Fruit fly (Drosophila melanogaster) whole organism, embryonic: ENCODE measurements around the gene CG14135.

Source experiments
- Asciz ChIP-seq: fragments of 200-800 bp; sonication (Bioruptor generic); optimal IDR thresholded peaks from 2 replicates; lab custom pipeline; 2017; ENCODE audit warnings: missing biosample characterization, mild to moderate bottlenecking, missing genetic modification characterization, missing genetic modification reagents
- CG10565 ChIP-seq: fragments of 200-800 bp; sonication (Bioruptor generic); optimal IDR thresholded peaks from 3 replicates; lab custom pipeline; 2016; ENCODE audit warnings: missing biosample characterization, mild to moderate bottlenecking, missing genetic modification characterization
- CG12104 ChIP-seq: fragments of 200-800 bp; sonication (Bioruptor generic); optimal IDR thresholded peaks from 3 replicates; lab custom pipeline; 2016; ENCODE audit warnings: missing biosample characterization, missing genetic modification characterization
- CG12155 ChIP-seq: fragments of 200-800 bp; sonication (Bioruptor generic); optimal IDR thresholded peaks from 3 replicates; lab custom pipeline; 2016; ENCODE audit warnings: missing biosample characterization, missing genetic modification characterization
- CG12744 ChIP-seq: fragments of 200-800 bp; sonication (Bioruptor generic); optimal IDR thresholded peaks from 2 replicates; lab custom pipeline; 2016; ENCODE audit warnings: missing biosample characterization, missing genetic modification characterization
- CG13287 ChIP-seq: fragments of 200-800 bp; sonication (Bioruptor generic); IDR thresholded peaks from 2 replicates; pipeline ENCODE4 v1.3.6; 2022; ENCODE audit warnings: missing biosample characterization, missing genetic modification characterization; ENCODE audit not compliant: partially characterized antibody
- CG15073 ChIP-seq: fragments of 200-800 bp; sonication (Bioruptor generic); optimal IDR thresholded peaks from 2 replicates; lab custom pipeline; 2016; ENCODE audit warnings: missing biosample characterization, missing genetic modification characterization
- CG17612 ChIP-seq: fragments of 200-800 bp; sonication (Bioruptor generic); IDR thresholded peaks from 2 replicates; pipeline ENCODE4 v1.3.6; 2022; ENCODE audit warnings: missing biosample characterization, missing genetic modification characterization
- CG1832 ChIP-seq: fragments of 200-800 bp; sonication (Bioruptor generic); optimal IDR thresholded peaks from 2 replicates; lab custom pipeline; 2017; ENCODE audit warnings: missing biosample characterization, mild to moderate bottlenecking, missing genetic modification characterization, inconsistent platforms
- CG18476 ChIP-seq: fragments of 200-800 bp; sonication (Bioruptor generic); optimal IDR thresholded peaks from 2 replicates; lab custom pipeline; 2016; ENCODE audit warnings: missing biosample characterization, mild to moderate bottlenecking, missing genetic modification characterization
- CG2116 ChIP-seq: fragments of 200-800 bp; sonication (Bioruptor generic); optimal IDR thresholded peaks from 3 replicates; lab custom pipeline; 2018; ENCODE audit warnings: missing biosample characterization, mild to moderate bottlenecking, missing genetic modification characterization
- CG2120 ChIP-seq: fragments of 200-800 bp; sonication (Bioruptor generic); optimal IDR thresholded peaks from 3 replicates; lab custom pipeline; 2016; ENCODE audit warnings: missing biosample characterization, missing genetic modification characterization
- CG2202 ChIP-seq: fragments of 200-800 bp; sonication (Bioruptor generic); optimal IDR thresholded peaks from 2 replicates; lab custom pipeline; 2018; ENCODE audit warnings: missing biosample characterization, mild to moderate bottlenecking, missing genetic modification characterization
- CG33213 ChIP-seq: fragments of 200-800 bp; sonication (Bioruptor generic); optimal IDR thresholded peaks from 3 replicates; lab custom pipeline; 2016; ENCODE audit warnings: missing biosample characterization, missing genetic modification characterization
- CG3726 ChIP-seq: fragments of 200-800 bp; sonication (Bioruptor generic); IDR thresholded peaks from 3 replicates; pipeline ENCODE4, ENCODE4 v1.3.6; 2022; ENCODE audit warnings: missing biosample characterization, missing genetic modification characterization
- CG4854 ChIP-seq: fragments of 200-800 bp; sonication (Bioruptor generic); optimal IDR thresholded peaks from 2 replicates; lab custom pipeline; 2016; ENCODE audit warnings: missing biosample characterization, missing genetic modification characterization, inconsistent platforms
- CG6683 ChIP-seq: fragments of 200-800 bp; sonication (Bioruptor generic); optimal IDR thresholded peaks from 2 replicates; lab custom pipeline; 2017; ENCODE audit warnings: missing biosample characterization, mild to moderate bottlenecking, missing genetic modification characterization, missing genetic modification reagents
- CG7372 ChIP-seq: fragments of 200-800 bp; sonication (Bioruptor generic); IDR thresholded peaks from 2 replicates; pipeline ENCODE4 v1.3.6; 2022; ENCODE audit warnings: missing biosample characterization, missing genetic modification characterization
- CG7745 ChIP-seq: fragments of 200-800 bp; sonication (Bioruptor generic); optimal IDR thresholded peaks from 2 replicates; lab custom pipeline; 2018; ENCODE audit warnings: missing biosample characterization, mild to moderate bottlenecking, missing genetic modification characterization, moderate library complexity
- CG8359 ChIP-seq: fragments of 200-800 bp; sonication (Bioruptor generic); optimal IDR thresholded peaks from 2 replicates; lab custom pipeline; 2017; ENCODE audit warnings: missing biosample characterization, mild to moderate bottlenecking, missing genetic modification characterization, borderline replicate concordance
- CG8924 ChIP-seq: fragments of 200-800 bp; optimal IDR thresholded peaks from 3 replicates; lab custom pipeline; 2019; ENCODE audit warnings: missing biosample characterization, mild to moderate bottlenecking, missing genetic modification characterization, moderate library complexity
- Chrac-16 ChIP-seq: fragments of 200-800 bp; sonication (Bioruptor generic); optimal IDR thresholded peaks from 3 replicates; lab custom pipeline; 2016; ENCODE audit warnings: missing biosample characterization, missing genetic modification characterization
- Dref ChIP-seq: fragments of 200-800 bp; sonication (Bioruptor generic); IDR thresholded peaks from 2 replicates; pipeline ENCODE4 v1.3.6; 2022; ENCODE audit warnings: missing biosample characterization, missing genetic modification characterization
- Drgx ChIP-seq: fragments of 200-800 bp; sonication (Bioruptor generic); IDR thresholded peaks from 2 replicates; pipeline ENCODE4 v1.3.6; 2022; ENCODE audit warnings: missing biosample characterization, missing genetic modification characterization
- Myb ChIP-seq: fragments of 200-800 bp; sonication (Bioruptor generic); optimal IDR thresholded peaks from 2 replicates; lab custom pipeline; 2016; ENCODE audit warnings: missing biosample characterization, missing genetic modification characterization
- NC2α ChIP-seq: fragments of 200-800 bp; sonication (Bioruptor generic); optimal IDR thresholded peaks from 2 replicates; lab custom pipeline; 2016; ENCODE audit warnings: missing biosample characterization, missing genetic modification characterization
- Six4 ChIP-seq: fragments of 200-800 bp; sonication (Bioruptor generic); optimal IDR thresholded peaks from 2 replicates; lab custom pipeline; 2016; ENCODE audit warnings: missing biosample characterization, missing genetic modification characterization
- amos ChIP-seq: fragments of 200-800 bp; sonication (Bioruptor generic); IDR thresholded peaks from 2 replicates; pipeline ENCODE4 v1.3.6; 2022; ENCODE audit warnings: missing biosample characterization, missing genetic modification characterization; ENCODE audit not compliant: partially characterized antibody
- cato ChIP-seq: fragments of 200-800 bp; sonication (Bioruptor generic); optimal IDR thresholded peaks from 2 replicates; lab custom pipeline; 2016; ENCODE audit warnings: missing biosample characterization, missing genetic modification characterization, borderline replicate concordance
- caup ChIP-seq: fragments of 200-800 bp; sonication (Bioruptor generic); optimal IDR thresholded peaks from 3 replicates; lab custom pipeline; 2017; ENCODE audit warnings: missing biosample characterization, mild to moderate bottlenecking, missing genetic modification characterization, moderate library complexity; ENCODE audit not compliant: severe bottlenecking
- gce ChIP-seq: fragments of 200-800 bp; sonication (Bioruptor generic); IDR thresholded peaks from 3 replicates; pipeline ENCODE4 v1.3.6; 2022; ENCODE audit warnings: missing biosample characterization, missing genetic modification characterization
- gsb ChIP-seq: fragments of 200-800 bp; sonication (Bioruptor generic); IDR thresholded peaks from 2 replicates; pipeline ENCODE4 v1.3.6; 2022; ENCODE audit warnings: missing biosample characterization, missing genetic modification characterization
- ken ChIP-seq: fragments of 200-800 bp; sonication (Bioruptor generic); IDR thresholded peaks from 3 replicates; pipeline ENCODE4 v1.3.6; 2022; ENCODE audit warnings: missing biosample characterization, missing genetic modification characterization
- lbe ChIP-seq: fragments of 200-800 bp; sonication (Bioruptor generic); optimal IDR thresholded peaks from 2 replicates; lab custom pipeline; 2016; ENCODE audit warnings: missing biosample characterization, mild to moderate bottlenecking, missing genetic modification characterization
- lmd ChIP-seq: fragments of 200-800 bp; sonication (Bioruptor generic); IDR thresholded peaks from 2 replicates; pipeline ENCODE4 v1.3.6; 2022; ENCODE audit warnings: missing biosample characterization, missing genetic modification characterization
- oc ChIP-seq: fragments of 200-800 bp; sonication (Bioruptor generic); optimal IDR thresholded peaks from 2 replicates; lab custom pipeline; 2018; ENCODE audit warnings: missing biosample characterization, mild to moderate bottlenecking, missing genetic modification characterization, moderate library complexity
- pita ChIP-seq: fragments of 200-800 bp; sonication (Bioruptor generic); optimal IDR thresholded peaks from 2 replicates; lab custom pipeline; 2017; ENCODE audit warnings: missing biosample characterization, mild to moderate bottlenecking, missing genetic modification characterization
- rib ChIP-seq: fragments of 200-800 bp; sonication (Bioruptor generic); IDR thresholded peaks from 2 replicates; pipeline ENCODE4 v1.3.6; 2022; ENCODE audit warnings: missing biosample characterization, missing genetic modification characterization
- sens ChIP-seq: fragments of 200-800 bp; sonication (Bioruptor generic); peaks from one replicate; lab custom pipeline; 2016; ENCODE audit warnings: missing biosample characterization, missing genetic modification characterization
- seq ChIP-seq: fragments of 200-800 bp; sonication (Bioruptor generic); IDR thresholded peaks from 2 replicates; pipeline ENCODE4 v1.3.6; 2022; ENCODE audit warnings: missing biosample characterization, missing genetic modification characterization
- so ChIP-seq: fragments of 200-800 bp; sonication (Bioruptor generic); IDR thresholded peaks from 3 replicates; pipeline ENCODE4 v1.3.6; 2022; ENCODE audit warnings: missing biosample characterization, missing genetic modification characterization
- tna ChIP-seq: fragments of 200-800 bp; sonication (Bioruptor generic); IDR thresholded peaks from 2 replicates; pipeline ENCODE4 v1.3.6; 2022; ENCODE audit warnings: missing biosample characterization, missing genetic modification characterization; ENCODE audit not compliant: partially characterized antibody
- ttk ChIP-seq: fragments of 200-800 bp; sonication (Bioruptor generic); IDR thresholded peaks from 2 replicates; pipeline ENCODE4 v2.1.2; 2022; ENCODE audit warnings: missing biosample characterization, missing genetic modification characterization
- unc-4 ChIP-seq: fragments of 200-800 bp; sonication (Bioruptor generic); IDR thresholded peaks from 2 replicates; pipeline ENCODE4 v1.3.6; 2022; ENCODE audit warnings: missing biosample characterization, missing genetic modification characterization; ENCODE audit not compliant: partially characterized antibody
- vnd ChIP-seq: fragments of 200-800 bp; sonication (Bioruptor generic); IDR thresholded peaks from 3 replicates; pipeline ENCODE4 v1.3.6; 2022; ENCODE audit warnings: missing biosample characterization, missing genetic modification characterization; ENCODE audit not compliant: partially characterized antibody
- vvl ChIP-seq: fragments of 200-800 bp; sonication (Bioruptor generic); IDR thresholded peaks from 2 replicates; pipeline ENCODE4 v1.3.6; 2022; ENCODE audit warnings: missing biosample characterization, missing genetic modification characterization
- yki ChIP-seq: fragments of >200 bp; optimal IDR thresholded peaks from 3 replicates; lab custom pipeline; 2018

The CG14135 gene

DNA sequence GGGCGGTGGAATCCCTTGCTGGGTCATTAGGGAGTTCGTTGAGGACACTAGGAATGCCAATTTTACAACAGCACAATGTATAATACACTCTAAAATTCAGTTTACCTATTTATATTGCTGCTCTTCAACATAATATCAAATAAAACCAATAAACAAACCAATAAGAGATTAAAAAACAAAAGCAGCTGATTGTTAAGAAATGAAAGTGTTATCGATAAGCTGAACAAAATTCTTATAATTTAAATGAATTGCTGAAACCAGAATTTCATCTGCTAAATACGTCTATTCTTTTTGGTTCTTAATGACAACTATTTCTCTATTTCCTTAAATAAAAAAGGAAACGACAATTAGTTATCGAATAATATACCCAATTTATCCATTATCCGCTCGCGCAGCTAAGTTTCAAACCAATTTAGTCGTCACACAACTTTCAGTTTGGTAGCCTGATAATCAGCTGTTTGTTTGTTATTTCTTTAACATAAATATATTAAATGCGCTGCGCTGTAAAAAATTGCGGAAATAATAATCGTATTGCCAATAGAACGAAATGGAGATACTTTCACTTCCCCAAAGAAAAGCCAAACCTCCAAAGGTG lies at the start of gene CG14135, which contains the start of gene Pldn (continued):
- TF ChIP-seq Asciz (GFP tag; lab: Kevin White, UChicago): no peak
- peak; percentile 61 for TF ChIP-seq CG13287 (GFP tag; lab: Robert Waterston, UW)
- no peak for TF ChIP-seq Six4 (GFP tag; lab: Kevin White, UChicago)
- TF ChIP-seq Dref (GFP tag; lab: Robert Waterston, UW): peak; percentile 75

DNA sequence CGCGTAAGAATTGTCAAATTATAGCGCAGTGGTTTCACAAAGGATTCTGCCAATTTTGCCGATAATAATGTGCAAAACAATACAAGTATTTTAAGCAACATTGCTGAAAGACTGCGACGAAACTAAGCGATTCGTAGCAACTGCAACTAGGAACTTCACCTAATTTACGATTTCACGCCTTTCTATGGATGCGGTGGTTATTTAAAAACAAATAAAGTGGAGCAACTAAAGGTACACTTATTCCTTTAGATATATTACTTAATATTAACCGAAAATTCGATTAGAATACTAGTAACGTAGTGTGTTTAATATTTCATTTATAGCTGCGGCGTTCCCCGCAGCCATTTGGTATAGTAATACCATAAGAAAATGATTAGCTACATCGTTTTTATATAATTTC lies 45.4 kb upstream of the CG14135 start, which contains the start of gene CG6071:
Gene CG6071, minus strand, starts transcription at position 101 of the 400 bp plus-strand sequence.
- no peak for TF ChIP-seq seq (GFP tag; lab: Robert Waterston, UW)
- no peak for TF ChIP-seq tna
- TF ChIP-seq CG12744 (GFP tag; lab: Kevin White, UChicago): no peak
- no peak for TF ChIP-seq CG8924
- TF ChIP-seq lmd (GFP tag; lab: Robert Waterston, UW): no peak
- TF ChIP-seq oc (tag; lab: Kevin White, UChicago): no peak
- TF ChIP-seq CG8359 (GFP tag; lab: Kevin White, UChicago): no peak

DNA sequence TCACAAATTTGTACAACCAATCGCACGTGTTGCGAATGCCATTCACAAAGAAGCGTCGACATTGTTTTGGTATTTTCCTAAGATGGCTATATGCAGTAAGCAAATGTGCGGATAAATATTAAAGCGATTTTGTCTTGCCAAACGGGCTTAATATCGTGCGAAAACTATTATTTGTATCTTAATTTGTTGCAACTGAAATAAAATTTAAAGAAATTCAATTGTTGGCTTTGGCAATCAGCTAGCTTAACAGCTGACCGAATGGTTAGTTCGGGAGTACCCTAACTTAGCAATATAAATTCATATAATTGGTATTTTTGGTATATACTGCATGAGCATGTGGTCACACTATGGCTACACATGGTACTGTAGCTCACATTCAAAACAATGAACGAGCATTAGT lies 43.0 kb upstream of the CG14135 start, which contains the start of the genes RIOK1 and Polr3H:
Gene RIOK1, minus strand, starts transcription at position 65 of the 400 bp plus-strand sequence.
Gene Polr3H, plus strand, starts transcription at position 347 of the 400 bp plus-strand sequence.
- TF ChIP-seq CG3726 (no peak), lbe (GFP tag; lab: Kevin White, UChicago) (no peak), CG12155 (GFP tag; lab: Kevin White, UChicago) (peak; percentile 68), CG1832 (GFP tag; lab: Kevin White, UChicago) (no peak), yki (lab: Kevin White, UChicago) (no peak), CG4854 (GFP tag; lab: Kevin White, UChicago) (peak; percentile 47), CG2120 (GFP tag; lab: Kevin White, UChicago) (peak; percentile 89), so (no peak), CG7372 (GFP tag; lab: Robert Waterston, UW) (peak; percentile 54; the same call in 1 of the 2 replicates), CG18476 (GFP tag; lab: Kevin White, UChicago) (peak; percentile 72), unc-4 (no peak; the same call in 1 of the 2 replicates), CG2202 (tag; lab: Kevin White, UChicago) (peak; percentile 14), cato (GFP tag; lab: Kevin White, UChicago) (peak; percentile 41), sens (peak; percentile 97), rib (GFP tag; lab: Robert Waterston, UW) (0 out of 2 replicates have a peak, but pooled peaks have one; percentile 40), CG10565 (GFP tag; lab: Kevin White, UChicago) (peak; percentile 6), pita (no peak), ttk (GFP tag; lab: Robert Waterston, UW) (peak; percentile 31; the same call in 1 of the 2 replicates), gsb (GFP tag; lab: Robert Waterston, UW) (no peak), ken (GFP tag; lab: Robert Waterston, UW) (peak; percentile 43; the same call in 1 of the 3 replicates), CG7745 (tag; lab: Kevin White, UChicago) (no peak), vnd (GFP tag; lab: Robert Waterston, UW) (no peak), amos (GFP tag; lab: Robert Waterston, UW) (no peak), CG15073 (GFP tag; lab: Kevin White, UChicago) (no peak), caup (GFP tag; lab: Kevin White, UChicago) (no peak), gce (no peak), CG6683 (no peak), CG2116 (GFP tag; lab: Kevin White, UChicago) (peak; percentile 53), CG33213 (GFP tag; lab: Kevin White, UChicago) (peak; percentile 72), CG17612 (GFP tag; lab: Robert Waterston, UW) (0 out of 2 replicates have a peak, but pooled peaks have one; percentile 8), NC2α (no peak), Myb (GFP tag; lab: Kevin White, UChicago) (peak; percentile 37), Chrac-16 (peak; percentile 75), CG12104 (GFP tag; lab: Kevin White, UChicago) (no peak), Drgx (GFP tag; lab: Robert Waterston, UW) (peak; percentile 46; the same call in 1 of the 2 replicates), vvl (GFP tag; lab: Robert Waterston, UW) (peak; percentile 64; the same call in 1 of the 2 replicates)
